Worm (Caenorhabditis elegans) whole organism, L2 larva: ENCODE results near the gene K11H3.5.

Source experiments
- ZK546.5 ChIP-seq: sonication (generic microtip); optimal IDR thresholded peaks from 2 replicates; lab custom pipeline; 2017; ENCODE audit warnings: missing biosample characterization, missing genetic modification characterization
- ama-1 ChIP-seq: fragments of 150-350 bp; optimal IDR thresholded peaks from 2 replicates; lab custom pipeline; 2018; ENCODE audit warnings: inconsistent platforms
- nhr-11 ChIP-seq: fragments of 150-350 bp; optimal IDR thresholded peaks from 2 replicates; lab custom pipeline; 2014; ENCODE audit warnings: missing biosample characterization, missing genetic modification characterization
- nhr-77 ChIP-seq: fragments of 150-350 bp; optimal IDR thresholded peaks from 2 replicates; lab custom pipeline; 2014; ENCODE audit warnings: missing biosample characterization, missing genetic modification characterization
- unc-62 ChIP-seq: fragments of 150-350 bp; optimal IDR thresholded peaks from 2 replicates; lab custom pipeline; 2014; ENCODE audit warnings: missing biosample characterization, missing genetic modification reagents, missing genetic modification characterization
- zag-1 ChIP-seq: fragments of 150-350 bp; optimal IDR thresholded peaks from 2 replicates; lab custom pipeline; 2014; ENCODE audit warnings: missing biosample characterization, missing genetic modification characterization
- ztf-11 ChIP-seq: sonication (generic microtip); optimal IDR thresholded peaks from 2 replicates; lab custom pipeline; 2017; ENCODE audit warnings: missing biosample characterization, missing genetic modification characterization

- no peak for TF ChIP-seq nhr-77 (tag; lab: Kevin White, UChicago)
- no peak for TF ChIP-seq nhr-11 (tag; lab: Kevin White, UChicago)
- TF ChIP-seq ama-1 (lab: Kevin White, UChicago): no peak
- TF ChIP-seq unc-62 (GFP tag; lab: Kevin White, UChicago): no peak
- no peak for TF ChIP-seq ZK546.5 (tag; lab: Kevin White, UChicago)
- no peak for TF ChIP-seq ztf-11
- TF ChIP-seq zag-1 (tag; lab: Kevin White, UChicago): no peak
Observed at ce11 chrIII:9822942-9823341, 20.6 kb upstream of the K11H3.5 start, which contains the start of gene arl-5.
